Fruit fly (Drosophila melanogaster): ENCODE data around the gene RhoGDI.

RhoGDI gene

DNA sequence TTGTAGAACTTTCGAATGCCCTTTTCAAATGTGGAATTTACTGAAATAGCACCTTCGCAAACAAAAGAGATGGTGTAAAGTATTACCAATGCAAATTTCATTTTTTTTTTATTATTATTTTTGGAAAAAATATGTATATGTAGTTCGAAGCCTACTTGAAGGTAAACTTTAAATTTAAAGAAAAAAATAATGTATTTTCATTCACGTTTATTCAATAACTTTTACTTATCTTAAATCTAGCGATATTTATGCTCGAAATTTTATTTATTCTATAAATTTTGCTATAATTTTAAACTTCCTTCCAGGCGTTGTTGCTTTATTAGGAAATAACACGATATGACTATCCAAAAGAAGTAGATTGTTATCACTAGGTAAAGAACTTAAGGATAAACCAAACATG is 24.1 kb downstream of the RhoGDI start, which contains the start of gene CG33710:
Gene CG33710 (minus strand): TSS at position 101 of the 400 bp plus-strand sequence.
- TF ChIP-seq CG17806 (tag; optimal IDR thresholded peaks at IDR 0.05): no peak
- no peak for TF ChIP-seq CG12605 (GFP tag; IDR thresholded peaks at IDR 0.05)
- no peak for TF ChIP-seq CG32121 (GFP tag; IDR thresholded peaks at IDR 0.05)
- TF ChIP-seq CG10348 (GFP tag; IDR thresholded peaks at IDR 0.05): no peak
- no peak for TF ChIP-seq Pif1B (GFP tag; optimal IDR thresholded peaks at IDR 0.05)
- no peak for TF ChIP-seq fd96Ca (GFP tag; IDR thresholded peaks at IDR 0.05)
- TF ChIP-seq CG4496 (GFP tag; IDR thresholded peaks at IDR 0.05): no peak
- TF ChIP-seq gl (tag; optimal IDR thresholded peaks at IDR 0.05): no peak
- no peak for TF ChIP-seq D1 (tag; optimal IDR thresholded peaks at IDR 0.05)
- no peak for TF ChIP-seq Pif1A (GFP tag; optimal IDR thresholded peaks at IDR 0.05)
- TF ChIP-seq CG34367 (tag; optimal IDR thresholded peaks at IDR 0.05): no peak
- no peak for TF ChIP-seq CG14655 (GFP tag; optimal IDR thresholded peaks at IDR 0.05)
- no peak for TF ChIP-seq CG15710 (tag; optimal IDR thresholded peaks at IDR 0.05)
- no peak for TF ChIP-seq CG8159 (tag; optimal IDR thresholded peaks at IDR 0.05)
- no peak for TF ChIP-seq CG8301 (tag; optimal IDR thresholded peaks at IDR 0.05)
- no peak for TF ChIP-seq rn (GFP tag; IDR thresholded peaks at IDR 0.05)
- TF ChIP-seq EcR (GFP tag; optimal IDR thresholded peaks at IDR 0.05): no peak

dm6 chr3L:19953612-19954011 is 25.1 kb downstream of the RhoGDI start, which contains the start of gene CG42655:
CG42655 (minus strand) TSS chr3L:19953712.
- TF ChIP-seq CG15710 (tag; optimal IDR thresholded peaks at IDR 0.05): no peak
- no peak for TF ChIP-seq gl (tag; optimal IDR thresholded peaks at IDR 0.05)
- no peak for TF ChIP-seq CG34367 (tag; optimal IDR thresholded peaks at IDR 0.05)
- no peak for TF ChIP-seq CG14655 (GFP tag; optimal IDR thresholded peaks at IDR 0.05)
- no peak for TF ChIP-seq Pif1B (GFP tag; optimal IDR thresholded peaks at IDR 0.05)
- TF ChIP-seq CG12605 (GFP tag; IDR thresholded peaks at IDR 0.05): no peak
- no peak for TF ChIP-seq fd96Ca (GFP tag; IDR thresholded peaks at IDR 0.05)
- no peak for TF ChIP-seq EcR (GFP tag; optimal IDR thresholded peaks at IDR 0.05)
- TF ChIP-seq D1 (tag; optimal IDR thresholded peaks at IDR 0.05): no peak
- no peak for TF ChIP-seq CG13204 (GFP tag; optimal IDR thresholded peaks at IDR 0.05)
- TF ChIP-seq CG4496 (GFP tag; IDR thresholded peaks at IDR 0.05): no peak
- no peak for TF ChIP-seq CG8301 (tag; optimal IDR thresholded peaks at IDR 0.05)
- TF ChIP-seq CG32121 (GFP tag; IDR thresholded peaks at IDR 0.05): no peak
- no peak for TF ChIP-seq CG8159 (tag; optimal IDR thresholded peaks at IDR 0.05)
- TF ChIP-seq CG10348 (GFP tag; IDR thresholded peaks at IDR 0.05): no peak
- TF ChIP-seq Ets98B (GFP tag; IDR thresholded peaks at IDR 0.05): no peak
- no peak for TF ChIP-seq Pif1A (GFP tag; optimal IDR thresholded peaks at IDR 0.05)

DNA sequence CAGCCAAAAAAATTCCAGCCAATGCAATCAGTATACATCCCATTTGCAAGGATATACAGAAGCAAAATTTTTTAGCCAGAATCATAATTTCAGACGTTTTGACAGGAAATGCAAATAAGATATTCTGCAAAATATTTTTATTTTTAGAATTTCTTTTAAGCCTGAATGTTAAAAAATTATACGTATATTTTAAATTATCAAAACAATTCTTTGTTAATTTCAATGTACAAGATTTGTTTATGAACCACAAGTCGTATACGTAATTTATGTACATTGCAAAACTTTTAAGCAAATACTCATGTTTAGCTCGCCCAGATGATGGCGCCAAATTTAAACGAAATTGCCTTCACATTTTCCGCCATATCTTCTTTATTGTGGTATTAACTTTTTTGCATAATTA is 25.9 kb downstream of the RhoGDI start, which contains the start of gene CG42654:
Gene CG42654 (minus strand): TSS at position 101 of the 400 bp plus-strand sequence.
- no peak for TF ChIP-seq rn (GFP tag; IDR thresholded peaks at IDR 0.05)
- no peak for TF ChIP-seq fd96Ca (GFP tag; IDR thresholded peaks at IDR 0.05)
- no peak for TF ChIP-seq CG34367 (tag; optimal IDR thresholded peaks at IDR 0.05)
- no peak for TF ChIP-seq D1 (tag; optimal IDR thresholded peaks at IDR 0.05)
- no peak for TF ChIP-seq Pif1B (GFP tag; optimal IDR thresholded peaks at IDR 0.05)

dm6 chr3L:19955699-19956098 is 27.2 kb downstream of the RhoGDI start, which contains the start of gene CG42263:
CG42263 (minus strand) TSS chr3L:19955799.
- TF ChIP-seq CG10348 (GFP tag; IDR thresholded peaks at IDR 0.05) (no peak), CG32121 (GFP tag; IDR thresholded peaks at IDR 0.05) (no peak), CG15710 (tag; optimal IDR thresholded peaks at IDR 0.05) (no peak)

- TF ChIP-seq Ets98B (GFP tag; IDR thresholded peaks at IDR 0.05) (no peak), CG8159 (tag; optimal IDR thresholded peaks at IDR 0.05) (peak; percentile 51), CG14655 (GFP tag; optimal IDR thresholded peaks at IDR 0.05) (peak; percentile 40), CG34367 (tag; optimal IDR thresholded peaks at IDR 0.05) (peak; percentile 41), rn (GFP tag; IDR thresholded peaks at IDR 0.05) (no peak), CG17806 (tag; optimal IDR thresholded peaks at IDR 0.05) (no peak), CG32121 (GFP tag; IDR thresholded peaks at IDR 0.05) (no peak), Pif1A (GFP tag; optimal IDR thresholded peaks at IDR 0.05) (no peak), Pif1B (GFP tag; optimal IDR thresholded peaks at IDR 0.05) (peak; percentile 26), D1 (tag; optimal IDR thresholded peaks at IDR 0.05) (no peak), Snoo (tag; optimal IDR thresholded peaks at IDR 0.05) (no peak), CG4496 (GFP tag; IDR thresholded peaks at IDR 0.05) (0 out of 3 replicates have a peak, but pooled peaks have one; percentile 20), CG15710 (tag; optimal IDR thresholded peaks at IDR 0.05) (peak; percentile 56), CG12605 (GFP tag; IDR thresholded peaks at IDR 0.05) (peak; percentile 38; the same call in 1 of the 2 replicates), CG8301 (tag; optimal IDR thresholded peaks at IDR 0.05) (peak; percentile 39)
Observed at dm6 chr3L:19961805-19962204, 33.3 kb downstream of the RhoGDI start.

DNA sequence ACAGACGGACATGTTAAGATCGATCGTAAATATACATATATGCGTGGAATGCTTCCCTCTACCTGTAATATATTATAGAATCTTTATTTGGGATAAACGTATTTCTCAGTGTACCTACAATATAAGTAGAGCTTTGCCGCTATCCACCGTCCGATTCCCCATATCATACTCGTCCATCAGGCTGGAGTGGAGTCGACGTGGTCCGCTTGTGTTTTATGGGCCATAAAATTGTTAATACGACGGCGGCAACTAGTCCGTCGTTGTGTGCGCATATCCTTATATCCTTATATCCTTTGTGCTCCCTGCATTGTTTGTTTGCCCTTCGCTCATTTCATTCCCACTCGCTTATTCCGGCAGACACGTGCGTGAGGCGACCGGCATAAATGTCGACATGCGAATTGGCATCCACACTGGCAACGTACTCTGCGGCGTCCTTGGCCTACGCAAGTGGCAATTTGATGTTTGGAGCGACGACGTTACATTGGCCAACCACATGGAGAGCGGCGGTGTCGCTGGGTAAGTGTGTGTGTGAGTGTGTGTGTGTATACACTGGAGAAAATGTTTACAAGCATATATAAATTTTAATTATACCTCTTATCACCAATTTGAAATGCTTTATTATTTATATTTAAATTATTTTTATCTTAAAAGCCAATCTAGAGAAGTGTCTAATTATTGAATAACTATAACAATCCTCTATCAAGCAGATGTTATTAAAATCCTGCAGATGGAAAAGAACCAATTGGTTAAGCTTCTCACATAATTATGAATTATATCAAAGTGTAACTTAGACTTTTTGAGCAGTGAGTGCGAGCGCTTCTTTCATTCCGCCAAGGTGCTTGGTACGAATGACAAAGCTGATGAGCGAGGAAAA is 40.4 kb downstream of the RhoGDI start:
- TF ChIP-seq CG8301 (tag; optimal IDR thresholded peaks at IDR 0.05) (no peak), CG14655 (GFP tag; optimal IDR thresholded peaks at IDR 0.05) (peak; percentile 15)

dm6 chr3L:19978088-19978487 is 49.5 kb downstream of the RhoGDI start:
- TF ChIP-seq CG14655 (GFP tag; optimal IDR thresholded peaks at IDR 0.05) (no peak), CG12605 (GFP tag; IDR thresholded peaks at IDR 0.05) (no peak), EcR (GFP tag; optimal IDR thresholded peaks at IDR 0.05) (no peak), CG34367 (tag; optimal IDR thresholded peaks at IDR 0.05) (no peak), Pif1A (GFP tag; optimal IDR thresholded peaks at IDR 0.05) (no peak), CG9948 (tag; optimal IDR thresholded peaks at IDR 0.05) (no peak), CG10348 (GFP tag; IDR thresholded peaks at IDR 0.05) (no peak), CG32121 (GFP tag; IDR thresholded peaks at IDR 0.05) (no peak), CG15710 (tag; optimal IDR thresholded peaks at IDR 0.05) (no peak), fd96Ca (GFP tag; IDR thresholded peaks at IDR 0.05) (no peak), gl (tag; optimal IDR thresholded peaks at IDR 0.05) (no peak), Snoo (tag; optimal IDR thresholded peaks at IDR 0.05) (no peak), CG4496 (GFP tag; IDR thresholded peaks at IDR 0.05) (no peak), Pif1B (GFP tag; optimal IDR thresholded peaks at IDR 0.05) (no peak), D1 (tag; optimal IDR thresholded peaks at IDR 0.05) (no peak), rn (GFP tag; IDR thresholded peaks at IDR 0.05) (no peak), CG13204 (GFP tag; optimal IDR thresholded peaks at IDR 0.05) (no peak), Ets98B (GFP tag; IDR thresholded peaks at IDR 0.05) (no peak)
